Fruit fly (Drosophila melanogaster) whole organism, embryonic: ENCODE results near the gene Bcat.

Source experiments
- Awh ChIP-seq: fragments of 200-800 bp; sonication (Bioruptor generic); IDR thresholded peaks from 2 replicates; pipeline ENCODE4, ENCODE4 v1.3.6; 2022; ENCODE audit warnings: missing biosample characterization, missing genetic modification characterization
- CG10267 ChIP-seq: fragments of 200-800 bp; sonication (Bioruptor generic); optimal IDR thresholded peaks from 2 replicates; lab custom pipeline; 2018; ENCODE audit warnings: missing biosample characterization, mild to moderate bottlenecking, missing genetic modification characterization, moderate library complexity
- CG10543 ChIP-seq: fragments of 200-800 bp; sonication (Bioruptor generic); optimal IDR thresholded peaks from 3 replicates; lab custom pipeline; 2017; ENCODE audit warnings: missing biosample characterization, mild to moderate bottlenecking, missing genetic modification characterization, moderate library complexity
- CG11398 ChIP-seq: fragments of 200-800 bp; sonication (Bioruptor generic); optimal IDR thresholded peaks from 2 replicates; lab custom pipeline; 2016; ENCODE audit warnings: missing biosample characterization, missing genetic modification characterization
- CG11504 ChIP-seq: fragments of 200-800 bp; sonication (Bioruptor generic); optimal IDR thresholded peaks from 3 replicates; lab custom pipeline; 2019; ENCODE audit warnings: missing biosample characterization, mild to moderate bottlenecking, missing genetic modification characterization, moderate library complexity
- CG14965 ChIP-seq: fragments of 200-800 bp; sonication (Bioruptor generic); optimal IDR thresholded peaks from 2 replicates; lab custom pipeline; 2016; ENCODE audit warnings: missing biosample characterization, missing genetic modification characterization, borderline replicate concordance
- CG17385 ChIP-seq: fragments of 200-800 bp; sonication (Bioruptor generic); optimal IDR thresholded peaks from 3 replicates; lab custom pipeline; 2018; ENCODE audit warnings: missing biosample characterization, mild to moderate bottlenecking, missing genetic modification characterization
- CG17612 ChIP-seq: fragments of 200-800 bp; sonication (Bioruptor generic); IDR thresholded peaks from 2 replicates; pipeline ENCODE4 v1.3.6; 2022; ENCODE audit warnings: missing biosample characterization, missing genetic modification characterization
- CG18011 ChIP-seq: fragments of 200-800 bp; sonication (Bioruptor generic); optimal IDR thresholded peaks from 2 replicates; lab custom pipeline; 2017; ENCODE audit warnings: missing biosample characterization, missing genetic modification characterization, mild to moderate bottlenecking, moderate library complexity, missing genotype
- CG2129 ChIP-seq: fragments of 200-800 bp; sonication (Bioruptor generic); IDR thresholded peaks from 2 replicates; pipeline ENCODE4 v1.3.6; 2022; ENCODE audit warnings: missing biosample characterization, missing genetic modification characterization; ENCODE audit not compliant: partially characterized antibody
- CG2889 ChIP-seq: fragments of 200-800 bp; sonication (Bioruptor generic); IDR thresholded peaks from 3 replicates; pipeline ENCODE4 v1.3.6; 2022; ENCODE audit warnings: missing biosample characterization, missing genetic modification characterization
- CG30431 ChIP-seq: fragments of 200-800 bp; sonication (Bioruptor generic); optimal IDR thresholded peaks from 2 replicates; lab custom pipeline; 2017; ENCODE audit warnings: missing biosample characterization, missing genetic modification characterization
- CG34376 ChIP-seq: fragments of 200-800 bp; sonication (Bioruptor generic); optimal IDR thresholded peaks from 2 replicates; lab custom pipeline; 2018; ENCODE audit warnings: missing biosample characterization, mild to moderate bottlenecking, missing genetic modification characterization
- CG34422 ChIP-seq: fragments of 200-800 bp; sonication (Bioruptor generic); IDR thresholded peaks from 3 replicates; pipeline ENCODE4 v1.3.6; 2022; ENCODE audit warnings: missing biosample characterization, missing genetic modification characterization
- CG3838 ChIP-seq: fragments of 200-800 bp; sonication (Bioruptor generic); optimal IDR thresholded peaks from 3 replicates; lab custom pipeline; 2016; ENCODE audit warnings: missing biosample characterization, missing genetic modification characterization
- CG6683 ChIP-seq: fragments of 200-800 bp; sonication (Bioruptor generic); optimal IDR thresholded peaks from 2 replicates; lab custom pipeline; 2017; ENCODE audit warnings: missing biosample characterization, mild to moderate bottlenecking, missing genetic modification characterization, missing genetic modification reagents
- CG6854 ChIP-seq: fragments of 200-800 bp; sonication (Bioruptor generic); optimal IDR thresholded peaks from 3 replicates; lab custom pipeline; 2017; ENCODE audit warnings: missing biosample characterization, mild to moderate bottlenecking, missing genetic modification characterization
- CG7271 ChIP-seq: fragments of 200-800 bp; sonication (Bioruptor generic); optimal IDR thresholded peaks from 2 replicates; lab custom pipeline; 2018; ENCODE audit warnings: missing biosample characterization, mild to moderate bottlenecking, missing genetic modification characterization, moderate library complexity
- CG7556 ChIP-seq: fragments of 200-800 bp; sonication (Bioruptor generic); optimal IDR thresholded peaks from 2 replicates; lab custom pipeline; 2017; ENCODE audit warnings: missing biosample characterization, mild to moderate bottlenecking, missing genetic modification characterization
- CkIIα-i1 ChIP-seq: fragments of 200-800 bp; sonication (Bioruptor generic); IDR thresholded peaks from 2 replicates; pipeline ENCODE4 v1.3.6; 2022; ENCODE audit warnings: missing biosample characterization, missing genetic modification characterization
- Doc3 ChIP-seq: fragments of 200-800 bp; sonication (Bioruptor generic); IDR thresholded peaks from 3 replicates; pipeline ENCODE4 v1.3.6; 2022; ENCODE audit warnings: missing biosample characterization, missing genetic modification characterization; ENCODE audit not compliant: partially characterized antibody
- E2f2 ChIP-seq: fragments of 200-800 bp; sonication (Bioruptor generic); IDR thresholded peaks from 2 replicates; pipeline ENCODE4 v1.3.6; 2022; ENCODE audit warnings: missing biosample characterization, missing genetic modification characterization
- HmgZ ChIP-seq: fragments of 200-800 bp; sonication (Bioruptor generic); optimal IDR thresholded peaks from 2 replicates; lab custom pipeline; 2018; ENCODE audit warnings: missing biosample characterization, mild to moderate bottlenecking, missing genetic modification characterization
- Max ChIP-seq: fragments of 200-800 bp; sonication (Bioruptor generic); optimal IDR thresholded peaks from 2 replicates; lab custom pipeline; 2016; ENCODE audit warnings: missing biosample characterization, mild to moderate bottlenecking, missing genetic modification characterization
- NfI ChIP-seq: fragments of 200-800 bp; sonication (Bioruptor generic); optimal IDR thresholded peaks from 3 replicates; lab custom pipeline; 2018; ENCODE audit warnings: missing biosample characterization, mild to moderate bottlenecking, missing genetic modification characterization, moderate library complexity
- PHDP ChIP-seq: fragments of 200-800 bp; sonication (Bioruptor generic); optimal IDR thresholded peaks from 3 replicates; lab custom pipeline; 2018; ENCODE audit warnings: missing biosample characterization, mild to moderate bottlenecking, missing genetic modification characterization, moderate library complexity
- Pdp1 ChIP-seq, 2 experiments: fragments of 200-800 bp; sonication (Bioruptor generic); optimal IDR thresholded peaks; 3 replicates each; lab custom pipeline; 2016; ENCODE audit warnings: missing biosample characterization in 2 of 2, missing genetic modification characterization in 2 of 2, mild to moderate bottlenecking in 1 of 2, moderate library complexity in 1 of 2
- Ptx1 ChIP-seq: fragments of 200-800 bp; sonication (Bioruptor generic); IDR thresholded peaks from 2 replicates; pipeline ENCODE4 v1.3.6; 2022; ENCODE audit warnings: missing biosample characterization, missing genetic modification characterization
- Sox102F ChIP-seq: fragments of 200-800 bp; sonication (Bioruptor generic); optimal IDR thresholded peaks from 2 replicates; lab custom pipeline; 2018; ENCODE audit warnings: missing biosample characterization, mild to moderate bottlenecking, missing genetic modification characterization, moderate library complexity
- Spps ChIP-seq: fragments of 200-800 bp; sonication (Bioruptor generic); optimal IDR thresholded peaks from 2 replicates; lab custom pipeline; 2018; ENCODE audit warnings: missing biosample characterization, mild to moderate bottlenecking, missing genetic modification characterization
- ase ChIP-seq: fragments of 200-800 bp; sonication (Bioruptor generic); IDR thresholded peaks from 3 replicates; pipeline ENCODE4 v1.3.6; 2022; ENCODE audit warnings: missing biosample characterization, missing genetic modification characterization
- bcd ChIP-seq: fragments of 200-800 bp; sonication (Bioruptor generic); optimal IDR thresholded peaks from 2 replicates; lab custom pipeline; 2017; ENCODE audit warnings: missing biosample characterization, mild to moderate bottlenecking, missing genetic modification characterization
- bigmax ChIP-seq: fragments of 200-800 bp; sonication (Bioruptor generic); optimal IDR thresholded peaks from 2 replicates; lab custom pipeline; 2018; ENCODE audit warnings: missing biosample characterization, mild to moderate bottlenecking, missing genetic modification characterization
- cad ChIP-seq: fragments of >200 bp; optimal IDR thresholded peaks from 2 replicates; lab custom pipeline; 2017; ENCODE audit warnings: missing biosample characterization, missing genetic modification characterization
- ci ChIP-seq: fragments of 200-800 bp; sonication (Bioruptor generic); IDR thresholded peaks from 3 replicates; pipeline ENCODE4 v1.3.6; 2022; ENCODE audit warnings: missing biosample characterization, missing genetic modification characterization
- croc ChIP-seq: fragments of 200-800 bp; sonication (Bioruptor generic); conservative IDR thresholded peaks from 3 replicates; pipeline ENCODE4 v1.3.6; 2022; ENCODE audit warnings: missing biosample characterization, missing genetic modification characterization
- cwo ChIP-seq: fragments of 200-800 bp; sonication (Bioruptor generic); optimal IDR thresholded peaks from 3 replicates; lab custom pipeline; 2017; ENCODE audit warnings: missing biosample characterization, missing genetic modification characterization, mild to moderate bottlenecking, moderate library complexity, missing genetic modification reagents
- da ChIP-seq: fragments of 200-800 bp; sonication (Bioruptor generic); optimal IDR thresholded peaks from 2 replicates; lab custom pipeline; 2016; ENCODE audit warnings: missing biosample characterization, missing genetic modification characterization
- hb ChIP-seq: fragments of 200-800 bp; sonication (Bioruptor generic); IDR thresholded peaks from 3 replicates; pipeline ENCODE4 v1.3.6; 2022; ENCODE audit warnings: missing biosample characterization, missing genetic modification characterization; ENCODE audit not compliant: partially characterized antibody
- lilli ChIP-seq: fragments of 200-800 bp; sonication (Bioruptor generic); optimal IDR thresholded peaks from 3 replicates; lab custom pipeline; 2016; ENCODE audit warnings: missing biosample characterization, missing genetic modification characterization
- lola ChIP-seq, 3 experiments: fragments of >200 bp in 2 of 3; fragments of 200-800 bp in 1 of 3; sonication (Bioruptor generic) in 1 of 3; optimal IDR thresholded peaks; 2 replicates each; lab custom pipeline; 2017 to 2019; ENCODE audit warnings: missing biosample characterization in 3 of 3, missing genetic modification characterization in 3 of 3, mild to moderate bottlenecking in 1 of 3, moderate library complexity in 1 of 3
- luna ChIP-seq: fragments of 200-800 bp; sonication (Bioruptor generic); optimal IDR thresholded peaks from 2 replicates; lab custom pipeline; 2016; ENCODE audit warnings: missing biosample characterization, missing genetic modification characterization
- maf-S ChIP-seq: fragments of 200-800 bp; sonication (Bioruptor generic); optimal IDR thresholded peaks from 2 replicates; lab custom pipeline; 2016; ENCODE audit warnings: missing biosample characterization, missing genetic modification characterization
- odd ChIP-seq: fragments of 200-800 bp; sonication (Bioruptor generic); optimal IDR thresholded peaks from 2 replicates; lab custom pipeline; 2017; ENCODE audit warnings: missing biosample characterization, mild to moderate bottlenecking, missing genetic modification characterization
- p53 ChIP-seq: fragments of 200-800 bp; sonication (Bioruptor generic); optimal IDR thresholded peaks from 2 replicates; lab custom pipeline; 2016; ENCODE audit warnings: missing biosample characterization, missing genetic modification characterization
- pb ChIP-seq: fragments of 200-800 bp; sonication (Bioruptor generic); optimal IDR thresholded peaks from 3 replicates; lab custom pipeline; 2016; ENCODE audit warnings: missing biosample characterization, missing genetic modification characterization
- pnt ChIP-seq: fragments of 200-800 bp; sonication (Bioruptor generic); optimal IDR thresholded peaks from 3 replicates; lab custom pipeline; 2016; ENCODE audit warnings: missing biosample characterization, missing genetic modification characterization
- rib ChIP-seq: fragments of 200-800 bp; sonication (Bioruptor generic); IDR thresholded peaks from 2 replicates; pipeline ENCODE4 v1.3.6; 2022; ENCODE audit warnings: missing biosample characterization, missing genetic modification characterization
- slbo ChIP-seq: fragments of 200-800 bp; sonication (Bioruptor generic); IDR thresholded peaks from 2 replicates; pipeline ENCODE4 v1.3.6; 2022; ENCODE audit warnings: missing biosample characterization, missing genetic modification characterization
- slp2 ChIP-seq: fragments of 200-800 bp; sonication (Bioruptor generic); optimal IDR thresholded peaks from 2 replicates; lab custom pipeline; 2016; ENCODE audit warnings: missing biosample characterization, missing genetic modification characterization
- tup ChIP-seq: fragments of 200-800 bp; sonication (Bioruptor generic); optimal IDR thresholded peaks from 2 replicates; lab custom pipeline; 2016; ENCODE audit warnings: missing biosample characterization, mild to moderate bottlenecking, missing genetic modification characterization, moderate library complexity

Bcat gene

dm6 chrX:13376520-13376919, 20.2 kb upstream of the Bcat start (continued):
- TF ChIP-seq tup (GFP tag; lab: Kevin White, UChicago), result no peak
- no peak for TF ChIP-seq rib (GFP tag; lab: Robert Waterston, UW)
- TF ChIP-seq odd (GFP tag; lab: Kevin White, UChicago), result no peak
- TF ChIP-seq pb (GFP tag; lab: Kevin White, UChicago), result no peak
- TF ChIP-seq CG17385 (GFP tag; lab: Kevin White, UChicago), result peak; percentile 26
- TF ChIP-seq ase (GFP tag; lab: Robert Waterston, UW), result no peak
- TF ChIP-seq CG7556 (GFP tag; lab: Kevin White, UChicago), result no peak
- no peak for TF ChIP-seq CG18011
- TF ChIP-seq CG34422, result no peak
- no peak for TF ChIP-seq Pdp1 (GFP tag; optimal IDR thresholded peaks at IDR 0.05; lab: Kevin White, UChicago)
- no peak for TF ChIP-seq da (GFP tag; lab: Kevin White, UChicago)
- TF ChIP-seq CkIIα-i1, result no peak
- no peak for TF ChIP-seq CG7271
- peak; percentile 11 for TF ChIP-seq PHDP (tag; lab: Kevin White, UChicago)
- no peak for TF ChIP-seq ci
- TF ChIP-seq Max (GFP tag; lab: Kevin White, UChicago), result no peak
- TF ChIP-seq bcd (GFP tag; lab: Kevin White, UChicago), result no peak
- peak; percentile 46; the same call in 1 of the 2 replicates for TF ChIP-seq slbo (GFP tag; lab: Robert Waterston, UW)
- TF ChIP-seq CG6854, result no peak
- TF ChIP-seq CG6683 (GFP tag; lab: Kevin White, UChicago), result no peak
- TF ChIP-seq CG14965 (GFP tag; lab: Kevin White, UChicago), result no peak
- TF ChIP-seq CG11504 (tag; lab: Kevin White, UChicago), result no peak
- TF ChIP-seq cad (GFP tag; lab: Kevin White, UChicago), result no peak
- TF ChIP-seq CG30431 (GFP tag; lab: Kevin White, UChicago), result no peak
- TF ChIP-seq Awh, result no peak
- peak; percentile 43 for TF ChIP-seq cwo (GFP tag; lab: Kevin White, UChicago)
- no peak for TF ChIP-seq hb (GFP tag; lab: Robert Waterston, UW)
- TF ChIP-seq CG11398 (GFP tag; lab: Kevin White, UChicago), result no peak
- no peak for TF ChIP-seq luna
- no peak for TF ChIP-seq p53
- TF ChIP-seq slp2 (GFP tag; lab: Kevin White, UChicago), result no peak
- no peak for TF ChIP-seq maf-S (GFP tag; lab: Kevin White, UChicago)
- no peak for TF ChIP-seq CG17612 (GFP tag; lab: Robert Waterston, UW)
- TF ChIP-seq bigmax, result no peak
- TF ChIP-seq NfI (GFP tag; lab: Kevin White, UChicago), result no peak
- no peak for TF ChIP-seq Spps (tag; lab: Kevin White, UChicago)
- no peak for TF ChIP-seq E2f2
- TF ChIP-seq CG3838 (GFP tag; lab: Kevin White, UChicago), result no peak
- peak; percentile 19 for TF ChIP-seq HmgZ (tag; lab: Kevin White, UChicago)
- no peak for TF ChIP-seq CG2129
- no peak for TF ChIP-seq Doc3 (GFP tag; lab: Robert Waterston, UW)
- TF ChIP-seq Ptx1 (GFP tag; lab: Robert Waterston, UW), result no peak
- no peak for TF ChIP-seq CG2889
- TF ChIP-seq pnt (GFP tag; lab: Kevin White, UChicago), result no peak
- TF ChIP-seq CG10267 (tag; lab: Kevin White, UChicago), result no peak
- no peak for TF ChIP-seq CG34376
- no peak for TF ChIP-seq lola (GFP tag; optimal IDR thresholded peaks at IDR 0.05; lab: Kevin White, UChicago)
- peak; percentile 49 for TF ChIP-seq lilli (GFP tag; lab: Kevin White, UChicago)
- no peak for TF ChIP-seq CG10543 (GFP tag; lab: Kevin White, UChicago)
- no peak for TF ChIP-seq Sox102F (GFP tag; lab: Kevin White, UChicago)
- TF ChIP-seq croc (GFP tag; lab: Robert Waterston, UW), result no peak
